Fruit fly (Drosophila melanogaster) Kc167 (cell line): ENCODE measurements around the gene Rbp4.

Experiments
- h ChIP-seq: fragments of >200 bp; optimal IDR thresholded peaks from 3 replicates; lab custom pipeline; 2018; ENCODE audit warnings: missing external identifiers
- psq ChIP-seq: fragments of >200 bp; optimal IDR thresholded peaks from 2 replicates; lab custom pipeline; 2017; ENCODE audit warnings: missing external identifiers

dm6 chr3R:13612333-13612732 lies 43.9 kb downstream of the Rbp4 start, which contains the start of gene CG9757:
- TF ChIP-seq psq (lab: Kevin White, UChicago) = no peak
- no peak for TF ChIP-seq h (lab: Kevin White, UChicago)
